Fruit fly (Drosophila melanogaster) whole organism, embryonic: ENCODE results near the gene CG17145.
A peak's percentile ranks its signal among the peaks of the same experiment; 100 is the strongest.

Experiments
- Asciz ChIP-seq: fragments of 200-800 bp; sonication (Bioruptor generic); optimal IDR thresholded peaks from 2 replicates; lab custom pipeline; 2017; ENCODE audit warnings: missing biosample characterization, mild to moderate bottlenecking, missing genetic modification characterization, missing genetic modification reagents
- B-H1 ChIP-seq: fragments of 200-800 bp; sonication (Bioruptor generic); IDR thresholded peaks from 3 replicates; pipeline ENCODE4 v1.3.6; 2022; ENCODE audit warnings: missing biosample characterization, missing genetic modification characterization
- Bdp1 ChIP-seq: fragments of 200-800 bp; sonication (Bioruptor generic); optimal IDR thresholded peaks from 3 replicates; lab custom pipeline; 2016; ENCODE audit warnings: missing biosample characterization, missing genetic modification characterization
- Blimp-1 ChIP-seq: fragments of 200-800 bp; sonication (Bioruptor generic); optimal IDR thresholded peaks from 3 replicates; lab custom pipeline; 2018; ENCODE audit warnings: missing biosample characterization, missing genetic modification characterization, mild to moderate bottlenecking, moderate library complexity, missing genetic modification reagents
- BtbVII ChIP-seq: fragments of 200-800 bp; sonication (Bioruptor generic); optimal IDR thresholded peaks from 3 replicates; lab custom pipeline; 2017; ENCODE audit warnings: missing biosample characterization, mild to moderate bottlenecking, missing genetic modification characterization
- CG13287 ChIP-seq: fragments of 200-800 bp; sonication (Bioruptor generic); IDR thresholded peaks from 2 replicates; pipeline ENCODE4 v1.3.6; 2022; ENCODE audit warnings: missing biosample characterization, missing genetic modification characterization; ENCODE audit not compliant: partially characterized antibody
- CG14965 ChIP-seq: fragments of 200-800 bp; sonication (Bioruptor generic); optimal IDR thresholded peaks from 2 replicates; lab custom pipeline; 2016; ENCODE audit warnings: missing biosample characterization, missing genetic modification characterization, borderline replicate concordance
- CG1529 ChIP-seq: fragments of 200-800 bp; sonication (Bioruptor generic); optimal IDR thresholded peaks from 3 replicates; lab custom pipeline; 2018; ENCODE audit warnings: missing biosample characterization, missing genetic modification characterization
- CG17612 ChIP-seq: fragments of 200-800 bp; sonication (Bioruptor generic); IDR thresholded peaks from 2 replicates; pipeline ENCODE4 v1.3.6; 2022; ENCODE audit warnings: missing biosample characterization, missing genetic modification characterization
- CG18619 ChIP-seq: fragments of 200-800 bp; sonication (Bioruptor generic); optimal IDR thresholded peaks from 3 replicates; lab custom pipeline; 2017; ENCODE audit warnings: missing biosample characterization, mild to moderate bottlenecking, missing genetic modification characterization
- CG2202 ChIP-seq: fragments of 200-800 bp; sonication (Bioruptor generic); optimal IDR thresholded peaks from 2 replicates; lab custom pipeline; 2018; ENCODE audit warnings: missing biosample characterization, mild to moderate bottlenecking, missing genetic modification characterization
- CG31224 ChIP-seq: fragments of 200-800 bp; sonication (Bioruptor generic); IDR thresholded peaks from 2 replicates; pipeline ENCODE4 v1.3.6; 2022; ENCODE audit warnings: missing biosample characterization, missing genetic modification characterization
- CG3847 ChIP-seq: fragments of 200-800 bp; sonication (Bioruptor generic); IDR thresholded peaks from 2 replicates; pipeline ENCODE4 v1.3.6; 2022; ENCODE audit warnings: missing biosample characterization, missing genetic modification characterization
- CG6175 ChIP-seq: fragments of 200-800 bp; sonication (Bioruptor generic); IDR thresholded peaks from 3 replicates; pipeline ENCODE4 v1.3.6; 2022; ENCODE audit warnings: missing biosample characterization, missing genetic modification characterization
- CG7987 ChIP-seq: fragments of 200-800 bp; sonication (Bioruptor generic); optimal IDR thresholded peaks from 2 replicates; lab custom pipeline; 2018; ENCODE audit warnings: missing biosample characterization, mild to moderate bottlenecking, missing genetic modification characterization, moderate library complexity
- CG8765 ChIP-seq: fragments of 200-800 bp; sonication (Bioruptor generic); IDR thresholded peaks from 2 replicates; pipeline ENCODE4 v1.3.6; 2022; ENCODE audit warnings: missing biosample characterization, missing genetic modification characterization
- CG9727 ChIP-seq: fragments of 200-800 bp; sonication (Bioruptor generic); optimal IDR thresholded peaks from 3 replicates; lab custom pipeline; 2017; ENCODE audit warnings: missing biosample characterization, mild to moderate bottlenecking, missing genetic modification characterization
- CTCF ChIP-seq: fragments of 200-800 bp; sonication (Bioruptor generic); optimal IDR thresholded peaks from 2 replicates; lab custom pipeline; 2017; ENCODE audit warnings: missing biosample characterization, mild to moderate bottlenecking, missing genetic modification characterization, moderate library complexity
- Dad ChIP-seq: fragments of 200-800 bp; sonication (Bioruptor generic); optimal IDR thresholded peaks from 3 replicates; lab custom pipeline; 2016; ENCODE audit warnings: missing biosample characterization, missing genetic modification characterization
- Doc3 ChIP-seq: fragments of 200-800 bp; sonication (Bioruptor generic); IDR thresholded peaks from 3 replicates; pipeline ENCODE4 v1.3.6; 2022; ENCODE audit warnings: missing biosample characterization, missing genetic modification characterization; ENCODE audit not compliant: partially characterized antibody
- Eip74EF ChIP-seq, 2 experiments: fragments of 200-800 bp in 1 of 2; fragments of >200 bp in 1 of 2; sonication (Bioruptor generic) in 1 of 2; optimal IDR thresholded peaks; 2 replicates each; lab custom pipeline; 2017 to 2019; ENCODE audit warnings: missing biosample characterization in 2 of 2, missing genetic modification characterization in 2 of 2, mild to moderate bottlenecking in 1 of 2, moderate library complexity in 1 of 2
- Ets97D ChIP-seq: fragments of 200-800 bp; sonication (Bioruptor generic); optimal IDR thresholded peaks from 3 replicates; lab custom pipeline; 2016; ENCODE audit warnings: missing biosample characterization, missing genetic modification characterization
- Fer2 ChIP-seq: fragments of 200-800 bp; sonication (Bioruptor generic); optimal IDR thresholded peaks from 2 replicates; lab custom pipeline; 2018; ENCODE audit warnings: missing biosample characterization, mild to moderate bottlenecking, missing genetic modification characterization, moderate library complexity
- Hmx ChIP-seq: fragments of 200-800 bp; sonication (Bioruptor generic); optimal IDR thresholded peaks from 2 replicates; lab custom pipeline; 2016; ENCODE audit warnings: missing biosample characterization, missing genetic modification characterization
- Hsf ChIP-seq: fragments of 200-800 bp; sonication (Bioruptor generic); optimal IDR thresholded peaks from 3 replicates; lab custom pipeline; 2016; ENCODE audit warnings: missing biosample characterization, missing genetic modification characterization
- Oaz ChIP-seq: fragments of 200-800 bp; sonication (Bioruptor generic); IDR thresholded peaks from 2 replicates; pipeline ENCODE4 v1.3.6; 2022; ENCODE audit warnings: missing biosample characterization, missing genetic modification characterization
- PHDP ChIP-seq: fragments of 200-800 bp; sonication (Bioruptor generic); optimal IDR thresholded peaks from 3 replicates; lab custom pipeline; 2018; ENCODE audit warnings: missing biosample characterization, mild to moderate bottlenecking, missing genetic modification characterization, moderate library complexity
- ab ChIP-seq: fragments of 200-800 bp; sonication (Bioruptor generic); optimal IDR thresholded peaks from 2 replicates; lab custom pipeline; 2016; ENCODE audit warnings: missing biosample characterization, missing genetic modification characterization
- ato ChIP-seq: fragments of 200-800 bp; sonication (Bioruptor generic); IDR thresholded peaks from 2 replicates; pipeline ENCODE4 v1.3.6; 2022; ENCODE audit warnings: missing biosample characterization, missing genetic modification characterization; ENCODE audit not compliant: partially characterized antibody
- chif ChIP-seq, 2 experiments: fragments of 200-800 bp; sonication (Bioruptor generic); optimal IDR thresholded peaks; 3 replicates each; lab custom pipeline; 2016; ENCODE audit warnings: missing biosample characterization in 2 of 2, missing genetic modification characterization in 2 of 2
- dan ChIP-seq: fragments of 200-800 bp; sonication (Bioruptor generic); IDR thresholded peaks from 2 replicates; pipeline ENCODE4 v1.3.6; 2022; ENCODE audit warnings: missing biosample characterization, missing genetic modification characterization
- dpn ChIP-seq, 2 experiments: fragments of 200-800 bp; sonication (Bioruptor generic); optimal IDR thresholded peaks; 3 replicates each; lab custom pipeline; 2016; ENCODE audit warnings: missing biosample characterization in 2 of 2, missing genetic modification characterization in 2 of 2
- ewg ChIP-seq: fragments of 200-800 bp; sonication (Bioruptor generic); optimal IDR thresholded peaks from 3 replicates; lab custom pipeline; 2017; ENCODE audit warnings: mild to moderate bottlenecking, missing biosample characterization, missing genetic modification reagents, missing genetic modification characterization
- fu2 ChIP-seq: fragments of 200-800 bp; sonication (Bioruptor generic); optimal IDR thresholded peaks from 2 replicates; lab custom pipeline; 2016; ENCODE audit warnings: missing biosample characterization, missing genetic modification characterization
- gem ChIP-seq: fragments of 200-800 bp; sonication (Bioruptor generic); optimal IDR thresholded peaks from 2 replicates; lab custom pipeline; 2019; ENCODE audit warnings: missing biosample characterization, mild to moderate bottlenecking, missing genetic modification characterization, moderate library complexity
- jigr1 ChIP-seq: fragments of 200-800 bp; sonication (Bioruptor generic); IDR thresholded peaks from 3 replicates; pipeline ENCODE4 v1.3.6; 2022; ENCODE audit warnings: missing biosample characterization, missing genetic modification characterization
- lola ChIP-seq, 3 experiments: fragments of >200 bp in 2 of 3; fragments of 200-800 bp in 1 of 3; sonication (Bioruptor generic) in 1 of 3; optimal IDR thresholded peaks; 2 replicates each; lab custom pipeline; 2017 to 2019; ENCODE audit warnings: missing biosample characterization in 3 of 3, missing genetic modification characterization in 3 of 3, mild to moderate bottlenecking in 1 of 3, moderate library complexity in 1 of 3
- nerfin-2 ChIP-seq: fragments of 200-800 bp; sonication (Bioruptor generic); IDR thresholded peaks from 2 replicates; pipeline ENCODE4 v1.3.6; 2022; ENCODE audit warnings: missing biosample characterization, missing genetic modification characterization; ENCODE audit not compliant: partially characterized antibody
- nom ChIP-seq: fragments of 200-800 bp; sonication (Bioruptor generic); optimal IDR thresholded peaks from 2 replicates; lab custom pipeline; 2017; ENCODE audit warnings: missing biosample characterization, missing genetic modification characterization, mild to moderate bottlenecking, moderate library complexity, missing genetic modification reagents
- otp ChIP-seq: fragments of 200-800 bp; sonication (Bioruptor generic); IDR thresholded peaks from 3 replicates; pipeline ENCODE4, ENCODE4 v1.3.6; 2022; ENCODE audit warnings: missing biosample characterization, missing genetic modification characterization
- p53 ChIP-seq: fragments of 200-800 bp; sonication (Bioruptor generic); optimal IDR thresholded peaks from 2 replicates; lab custom pipeline; 2016; ENCODE audit warnings: missing biosample characterization, missing genetic modification characterization
- pan ChIP-seq, 4 experiments: fragments of >200 bp in 3 of 4; fragments of 200-800 bp in 1 of 4; sonication (Bioruptor generic) in 1 of 4; optimal IDR thresholded peaks in 3 of 4; IDR thresholded peaks in 1 of 4; 2 replicates each; pipeline versions ENCODE4 v1.3.6 to Lab custom; 2017 to 2022; ENCODE audit warnings: missing biosample characterization in 2 of 4, missing genetic modification characterization in 2 of 4, mixed read lengths in 1 of 4
- sc ChIP-seq, 3 experiments: fragments of >200 bp in 2 of 3; fragments of 200-800 bp in 1 of 3; sonication (Bioruptor generic) in 1 of 3; optimal IDR thresholded peaks; 2 replicates in 2 of 3; 3 replicates in 1 of 3; lab custom pipeline; 2017; ENCODE audit warnings: mild to moderate bottlenecking in 1 of 3, missing biosample characterization in 1 of 3, missing genetic modification characterization in 1 of 3, missing genetic modification reagents in 1 of 3
- shn ChIP-seq: fragments of 200-800 bp; sonication (Bioruptor generic); optimal IDR thresholded peaks from 3 replicates; lab custom pipeline; 2016; ENCODE audit warnings: missing biosample characterization, missing genetic modification characterization
- sqz ChIP-seq: fragments of 200-800 bp; sonication (Bioruptor generic); optimal IDR thresholded peaks from 3 replicates; lab custom pipeline; 2018; ENCODE audit warnings: missing biosample characterization, mild to moderate bottlenecking, missing genetic modification characterization
- tin ChIP-seq: fragments of 200-800 bp; sonication (Bioruptor generic); optimal IDR thresholded peaks from 3 replicates; lab custom pipeline; 2016; ENCODE audit warnings: missing biosample characterization, missing genetic modification characterization
- twi ChIP-seq: fragments of 200-800 bp; optimal IDR thresholded peaks from 2 replicates; lab custom pipeline; 2019; ENCODE audit warnings: missing biosample characterization, mild to moderate bottlenecking, missing genetic modification characterization, moderate library complexity
- unc-4 ChIP-seq: fragments of 200-800 bp; sonication (Bioruptor generic); IDR thresholded peaks from 2 replicates; pipeline ENCODE4 v1.3.6; 2022; ENCODE audit warnings: missing biosample characterization, missing genetic modification characterization; ENCODE audit not compliant: partially characterized antibody
- zf30C ChIP-seq: fragments of 200-800 bp; sonication (Bioruptor generic); optimal IDR thresholded peaks from 3 replicates; lab custom pipeline; 2018; ENCODE audit warnings: missing biosample characterization, mild to moderate bottlenecking, missing genetic modification characterization

The CG17145 gene

dm6 chr3L:20194731-20195130 is 26.9 kb upstream of the CG17145 start (continued):
- peak; percentile 59; the same call in 1 of the 3 replicates for TF ChIP-seq otp (GFP tag; lab: Robert Waterston, UW)
- TF ChIP-seq tin (GFP tag; lab: Kevin White, UChicago) = peak; percentile 31
- TF ChIP-seq chif (GFP tag; optimal IDR thresholded peaks at IDR 0.05; lab: Kevin White, UChicago) = peak; percentile 13 to 16
- TF ChIP-seq Eip74EF (GFP tag; optimal IDR thresholded peaks at IDR 0.05; lab: Kevin White, UChicago) = no peak
- no peak for TF ChIP-seq dan (GFP tag; lab: Robert Waterston, UW)
- no peak for TF ChIP-seq CG18619 (GFP tag; lab: Kevin White, UChicago)
- TF ChIP-seq CG1529 (GFP tag; lab: Kevin White, UChicago) = no peak
- TF ChIP-seq CG13287 (GFP tag; lab: Robert Waterston, UW) = no peak
- no peak for TF ChIP-seq CG14965 (GFP tag; lab: Kevin White, UChicago)
- no peak for TF ChIP-seq sqz
- TF ChIP-seq ab (GFP tag; lab: Kevin White, UChicago) = no peak
- no peak for TF ChIP-seq shn (GFP tag; lab: Kevin White, UChicago)
- TF ChIP-seq lola (GFP tag; optimal IDR thresholded peaks at IDR 0.05; lab: Kevin White, UChicago) = no peak
- no peak for TF ChIP-seq Fer2 (tag; lab: Kevin White, UChicago)
- TF ChIP-seq CTCF (GFP tag; lab: Kevin White, UChicago) = no peak
- TF ChIP-seq nerfin-2 (GFP tag; lab: Robert Waterston, UW) = no peak
- TF ChIP-seq Bdp1 = no peak
- no peak for TF ChIP-seq Doc3
- peak; percentile 35 for TF ChIP-seq Dad (GFP tag; lab: Kevin White, UChicago)
- no peak for TF ChIP-seq CG17612 (GFP tag; lab: Robert Waterston, UW)
- peak; percentile 27 for TF ChIP-seq CG9727
- TF ChIP-seq Oaz = no peak
- no peak for TF ChIP-seq unc-4
- TF ChIP-seq fu2 (GFP tag; lab: Kevin White, UChicago) = no peak
- TF ChIP-seq ewg (GFP tag; lab: Kevin White, UChicago) = no peak
- no peak for TF ChIP-seq ato (GFP tag; lab: Robert Waterston, UW)
- peak; percentile 37; the same call in 1 of the 2 replicates for TF ChIP-seq CG3847 (GFP tag; lab: Robert Waterston, UW)
- peak; percentile 40 for TF ChIP-seq Hsf (GFP tag; lab: Kevin White, UChicago)
- no peak for TF ChIP-seq sc (optimal IDR thresholded peaks at IDR 0.05; lab: Kevin White, UChicago)
- peak; percentile 2 for TF ChIP-seq sc (GFP tag; optimal IDR thresholded peaks at IDR 0.05; lab: Kevin White, UChicago)
- no peak for TF ChIP-seq BtbVII
- no peak for TF ChIP-seq p53 (GFP tag; lab: Kevin White, UChicago)
- no peak for TF ChIP-seq Hmx (GFP tag; lab: Kevin White, UChicago)
- TF ChIP-seq gem (tag; lab: Kevin White, UChicago) = peak; percentile 62
- no peak for TF ChIP-seq Asciz (GFP tag; lab: Kevin White, UChicago)
- peak; percentile 35 for TF ChIP-seq PHDP (tag; lab: Kevin White, UChicago)
- no peak for TF ChIP-seq nom (GFP tag; lab: Kevin White, UChicago)
- TF ChIP-seq CG6175 = no peak
- no peak for TF ChIP-seq jigr1
- no peak for TF ChIP-seq zf30C (GFP tag; lab: Kevin White, UChicago)
- no peak for TF ChIP-seq CG7987 (GFP tag; lab: Kevin White, UChicago)
- TF ChIP-seq Ets97D (GFP tag; lab: Kevin White, UChicago) = no peak
- TF ChIP-seq twi (tag; lab: Kevin White, UChicago) = no peak
- TF ChIP-seq pan (optimal IDR thresholded peaks at IDR 0.05; lab: Kevin White, UChicago) = no peak
- peak in 1 of 2 experiments; percentile 60 for TF ChIP-seq pan (GFP tag; optimal IDR thresholded peaks at IDR 0.05 in 1 of 2, IDR thresholded peaks at IDR 0.05 in 1 of 2)
- TF ChIP-seq B-H1 (GFP tag; lab: Robert Waterston, UW) = no peak; the same call in 2 of the 3 replicates
- 0 out of 2 replicates have a peak, but pooled peaks have one; percentile 29 for TF ChIP-seq CG31224 (GFP tag; lab: Robert Waterston, UW)
- TF ChIP-seq CG8765 (GFP tag; lab: Robert Waterston, UW) = no peak
- TF ChIP-seq dpn (GFP tag; optimal IDR thresholded peaks at IDR 0.05; lab: Kevin White, UChicago) = peak; percentile 38 to 50
- peak; percentile 37 for TF ChIP-seq Blimp-1 (GFP tag; lab: Kevin White, UChicago)
- no peak for TF ChIP-seq CG2202 (tag; lab: Kevin White, UChicago)
